Fruit fly (Drosophila melanogaster) whole organism, pupa: Measurements from ENCODE around the gene Nek2.

ENCODE experiments used
- CG10348 ChIP-seq: fragments of 200-800 bp; sonication (Bioruptor generic); IDR thresholded peaks from 2 replicates; pipeline ENCODE4 v1.3.6; 2022; ENCODE audit warnings: missing biosample characterization, missing genetic modification characterization
- CG12605 ChIP-seq: fragments of 200-800 bp; sonication (Bioruptor generic); IDR thresholded peaks from 2 replicates; pipeline ENCODE4 v1.3.6; 2022; ENCODE audit warnings: missing biosample characterization, missing genetic modification characterization
- CG13204 ChIP-seq: fragments of 200-800 bp; sonication (Bioruptor generic); optimal IDR thresholded peaks from 2 replicates; lab custom pipeline; 2018; ENCODE audit warnings: missing biosample characterization, mild to moderate bottlenecking, missing genetic modification characterization, moderate library complexity
- CG14655 ChIP-seq: fragments of 200-800 bp; sonication (Bioruptor generic); optimal IDR thresholded peaks from 3 replicates; lab custom pipeline; 2017; ENCODE audit warnings: mild to moderate bottlenecking, missing biosample characterization, missing genetic modification reagents, missing genetic modification characterization
- CG15710 ChIP-seq: fragments of 200-800 bp; sonication (Bioruptor generic); optimal IDR thresholded peaks from 2 replicates; lab custom pipeline; 2018; ENCODE audit warnings: missing biosample characterization, mild to moderate bottlenecking, missing genetic modification characterization, moderate library complexity
- CG17806 ChIP-seq: fragments of 200-800 bp; sonication (Bioruptor generic); optimal IDR thresholded peaks from 2 replicates; lab custom pipeline; 2018; ENCODE audit warnings: missing biosample characterization, mild to moderate bottlenecking, missing genetic modification characterization, moderate library complexity
- CG32121 ChIP-seq: fragments of 200-800 bp; sonication (Bioruptor generic); IDR thresholded peaks from 2 replicates; pipeline ENCODE4 v1.3.6; 2022; ENCODE audit warnings: missing biosample characterization, missing genetic modification characterization
- CG34367 ChIP-seq: fragments of 200-800 bp; sonication (Bioruptor generic); optimal IDR thresholded peaks from 2 replicates; lab custom pipeline; 2018; ENCODE audit warnings: missing biosample characterization, mild to moderate bottlenecking, missing genetic modification characterization
- CG4496 ChIP-seq: fragments of 200-800 bp; sonication (Bioruptor generic); IDR thresholded peaks from 3 replicates; pipeline ENCODE4 v1.3.6; 2022; ENCODE audit warnings: missing biosample characterization, missing genetic modification characterization
- CG8159 ChIP-seq: fragments of 200-800 bp; sonication (Bioruptor generic); optimal IDR thresholded peaks from 3 replicates; lab custom pipeline; 2018; ENCODE audit warnings: missing biosample characterization, mild to moderate bottlenecking, missing genetic modification characterization, moderate library complexity
- CG8301 ChIP-seq: fragments of 200-800 bp; sonication (Bioruptor generic); optimal IDR thresholded peaks from 2 replicates; lab custom pipeline; 2018; ENCODE audit warnings: missing biosample characterization, mild to moderate bottlenecking, missing genetic modification characterization
- CG9948 ChIP-seq: fragments of 200-800 bp; sonication (Bioruptor generic); optimal IDR thresholded peaks from 2 replicates; lab custom pipeline; 2018; ENCODE audit warnings: missing biosample characterization, mild to moderate bottlenecking, missing genetic modification characterization, moderate library complexity
- D1 ChIP-seq: fragments of 200-800 bp; sonication (Bioruptor generic); optimal IDR thresholded peaks from 2 replicates; lab custom pipeline; 2018; ENCODE audit warnings: missing biosample characterization, mild to moderate bottlenecking, missing genetic modification characterization, moderate library complexity
- EcR ChIP-seq: fragments of 200-800 bp; sonication (Bioruptor generic); optimal IDR thresholded peaks from 3 replicates; lab custom pipeline; 2019; ENCODE audit warnings: missing biosample characterization, missing genetic modification characterization, mild to moderate bottlenecking, moderate library complexity, missing genetic modification reagents
- Ets98B ChIP-seq: fragments of 200-800 bp; sonication (Bioruptor generic); IDR thresholded peaks from 2 replicates; pipeline ENCODE4 v1.3.6; 2022; ENCODE audit warnings: missing biosample characterization, missing genetic modification characterization
- Pif1A ChIP-seq: fragments of 200-800 bp; sonication (Bioruptor generic); optimal IDR thresholded peaks from 3 replicates; lab custom pipeline; 2016; ENCODE audit warnings: missing biosample characterization, missing genetic modification characterization
- Pif1B ChIP-seq: fragments of 200-800 bp; sonication (Bioruptor generic); optimal IDR thresholded peaks from 3 replicates; lab custom pipeline; 2016; ENCODE audit warnings: missing biosample characterization, missing genetic modification characterization
- Snoo ChIP-seq: fragments of 200-800 bp; sonication (Bioruptor generic); optimal IDR thresholded peaks from 3 replicates; lab custom pipeline; 2017; ENCODE audit warnings: missing biosample characterization, mild to moderate bottlenecking, missing genetic modification characterization, inconsistent platforms
- fd96Ca ChIP-seq: fragments of 200-800 bp; sonication (Bioruptor generic); IDR thresholded peaks from 3 replicates; pipeline ENCODE4 v1.3.6; 2022; ENCODE audit warnings: missing biosample characterization, missing genetic modification characterization
- gl ChIP-seq: fragments of 200-800 bp; sonication (Bioruptor generic); optimal IDR thresholded peaks from 2 replicates; lab custom pipeline; 2018; ENCODE audit warnings: missing biosample characterization, mild to moderate bottlenecking, missing genetic modification characterization
- rn ChIP-seq: fragments of 200-800 bp; sonication (Bioruptor generic); IDR thresholded peaks from 2 replicates; pipeline ENCODE4 v1.3.6; 2022; ENCODE audit warnings: missing biosample characterization, missing genetic modification characterization

Nek2 gene

dm6 chrX:7901153-7902038 lies 9.9 kb upstream of the Nek2 start, which contains the start of the genes RpS6 and bys:
Gene RpS6, minus strand, starts transcription at chrX:7901331.
Gene bys, plus strand, starts transcription at chrX:7901880.
- TF ChIP-seq Pif1A (GFP tag; lab: Kevin White, UChicago) (peak; percentile 61), CG8159 (tag; lab: Kevin White, UChicago) (peak; percentile 16), CG32121 (GFP tag; lab: Robert Waterston, UW) (no peak), Pif1B (GFP tag; lab: Kevin White, UChicago) (no peak), CG14655 (GFP tag; lab: Kevin White, UChicago) (no peak), CG8301 (tag; lab: Kevin White, UChicago) (no peak), CG4496 (peak; percentile 66), CG10348 (no peak), fd96Ca (GFP tag; lab: Robert Waterston, UW) (peak; percentile 58; the same call in 1 of the 3 replicates), Snoo (tag; lab: Kevin White, UChicago) (peak; percentile 60), CG9948 (peak; percentile 28), CG34367 (peak; percentile 24), CG15710 (tag; lab: Kevin White, UChicago) (peak; percentile 16), CG13204 (GFP tag; lab: Kevin White, UChicago) (no peak), CG12605 (GFP tag; lab: Robert Waterston, UW) (peak; percentile 44; the same call in 1 of the 2 replicates), gl (tag; lab: Kevin White, UChicago) (no peak), CG17806 (tag; lab: Kevin White, UChicago) (no peak), EcR (GFP tag; lab: Kevin White, UChicago) (no peak), D1 (tag; lab: Kevin White, UChicago) (no peak), rn (GFP tag; lab: Robert Waterston, UW) (no peak), Ets98B (GFP tag; lab: Robert Waterston, UW) (peak; percentile 38)

dm6 chrX:7900659-7901058 lies 9.2 kb upstream of the Nek2 start:
- TF ChIP-seq rn (GFP tag; lab: Robert Waterston, UW) (no peak), CG32121 (GFP tag; lab: Robert Waterston, UW) (no peak), gl (tag; lab: Kevin White, UChicago) (no peak), CG8159 (tag; lab: Kevin White, UChicago) (no peak), CG10348 (no peak)

dm6 chrX:7893411-7894122 lies 2.1 kb upstream of the Nek2 start, which contains the start of the genes CG45089, ND-MNLL and p115:
Gene CG45089, minus strand, starts transcription at chrX:7893798.
Gene ND-MNLL, minus strand, starts transcription at chrX:7893798.
Gene p115, plus strand, starts transcription at chrX:7894031.
- TF ChIP-seq Pif1A (GFP tag; lab: Kevin White, UChicago) (peak; percentile 46), CG34367 (no peak), CG8159 (tag; lab: Kevin White, UChicago) (peak; percentile 40), CG4496 (0 out of 3 replicates have a peak, but pooled peaks have one; percentile 26), CG13204 (GFP tag; lab: Kevin White, UChicago) (no peak), Snoo (tag; lab: Kevin White, UChicago) (peak; percentile 10), CG8301 (tag; lab: Kevin White, UChicago) (no peak), CG17806 (tag; lab: Kevin White, UChicago) (peak; percentile 21), Pif1B (GFP tag; lab: Kevin White, UChicago) (peak; percentile 32), EcR (GFP tag; lab: Kevin White, UChicago) (no peak), fd96Ca (GFP tag; lab: Robert Waterston, UW) (no peak; the same call in 2 of the 3 replicates), CG12605 (GFP tag; lab: Robert Waterston, UW) (no peak), D1 (tag; lab: Kevin White, UChicago) (no peak), CG32121 (GFP tag; lab: Robert Waterston, UW) (peak; percentile 48; the same call in 1 of the 2 replicates), CG15710 (tag; lab: Kevin White, UChicago) (peak; percentile 38), CG10348 (no peak), gl (tag; lab: Kevin White, UChicago) (no peak), rn (GFP tag; lab: Robert Waterston, UW) (no peak), Ets98B (GFP tag; lab: Robert Waterston, UW) (peak; percentile 17; the same call in 1 of the 2 replicates), CG14655 (GFP tag; lab: Kevin White, UChicago) (no peak), CG9948 (peak; percentile 20)

dm6 chrX:7892539-7892899 lies 1.1 kb upstream of the Nek2 start:
- no peak for TF ChIP-seq rn (GFP tag; lab: Robert Waterston, UW)
- TF ChIP-seq CG8159 (tag; lab: Kevin White, UChicago), result peak; percentile 58
- TF ChIP-seq CG4496, result peak; percentile 58; the same call in 2 of the 3 replicates
- TF ChIP-seq Pif1A (GFP tag; lab: Kevin White, UChicago), result peak; percentile 63
- peak; percentile 65 for TF ChIP-seq CG15710 (tag; lab: Kevin White, UChicago)
- peak; percentile 54 for TF ChIP-seq CG8301 (tag; lab: Kevin White, UChicago)
- no peak for TF ChIP-seq fd96Ca (GFP tag; lab: Robert Waterston, UW)
- TF ChIP-seq EcR (GFP tag; lab: Kevin White, UChicago), result no peak
- TF ChIP-seq CG13204 (GFP tag; lab: Kevin White, UChicago), result no peak
- peak; percentile 33 for TF ChIP-seq CG34367
- no peak for TF ChIP-seq CG12605 (GFP tag; lab: Robert Waterston, UW)
- TF ChIP-seq CG10348, result no peak
- peak; percentile 44 for TF ChIP-seq Snoo (tag; lab: Kevin White, UChicago)
- TF ChIP-seq CG17806 (tag; lab: Kevin White, UChicago), result peak; percentile 47
- no peak for TF ChIP-seq Pif1B (GFP tag; lab: Kevin White, UChicago)
- TF ChIP-seq CG9948, result peak; percentile 56
- TF ChIP-seq CG14655 (GFP tag; lab: Kevin White, UChicago), result peak; percentile 77
- TF ChIP-seq Ets98B (GFP tag; lab: Robert Waterston, UW), result 0 out of 2 replicates have a peak, but pooled peaks have one; percentile 7
